Worm (Caenorhabditis elegans) whole organism, L3 larva: ENCODE measurements around the gene mig-39.

ENCODE experiments used
- aly-2 ChIP-seq: fragments of 150-350 bp; optimal IDR thresholded peaks from 2 replicates; lab custom pipeline; 2014; ENCODE audit warnings: missing biosample characterization, missing genetic modification characterization
- egl-27 ChIP-seq: sonication (generic microtip); optimal IDR thresholded peaks from 4 replicates; lab custom pipeline; 2017; ENCODE audit warnings: missing biosample characterization, missing genetic modification reagents, missing genetic modification characterization
- elt-3 ChIP-seq, 3 experiments: fragments of 150-350 bp in 1 of 3; sonication (generic microtip) in 2 of 3; optimal IDR thresholded peaks; 2 replicates in 2 of 3; 4 replicates in 1 of 3; lab custom pipeline; 2014 to 2017; ENCODE audit warnings: missing biosample characterization in 3 of 3, missing genetic modification characterization in 3 of 3
- lin-15B ChIP-seq: fragments of 150-350 bp; optimal IDR thresholded peaks from 2 replicates; lab custom pipeline; 2014; ENCODE audit warnings: missing biosample characterization, missing genetic modification characterization
- nhr-237 ChIP-seq: fragments of 150-350 bp; optimal IDR thresholded peaks from 2 replicates; lab custom pipeline; 2014; ENCODE audit warnings: missing biosample characterization, missing genetic modification characterization
- nhr-28 ChIP-seq: fragments of 150-350 bp; optimal IDR thresholded peaks from 2 replicates; lab custom pipeline; 2014; ENCODE audit warnings: missing biosample characterization, missing genetic modification characterization
- tbx-2 ChIP-seq: sonication (generic microtip); optimal IDR thresholded peaks from 2 replicates; lab custom pipeline; 2016; ENCODE audit warnings: mild to moderate bottlenecking, missing genetic modification characterization, missing compliant biosample characterization
- unc-62 ChIP-seq: fragments of 150-350 bp; sonication (generic microtip); optimal IDR thresholded peaks from 4 replicates; lab custom pipeline; 2014; ENCODE audit warnings: missing biosample characterization, missing genetic modification reagents, missing genetic modification characterization

DNA sequence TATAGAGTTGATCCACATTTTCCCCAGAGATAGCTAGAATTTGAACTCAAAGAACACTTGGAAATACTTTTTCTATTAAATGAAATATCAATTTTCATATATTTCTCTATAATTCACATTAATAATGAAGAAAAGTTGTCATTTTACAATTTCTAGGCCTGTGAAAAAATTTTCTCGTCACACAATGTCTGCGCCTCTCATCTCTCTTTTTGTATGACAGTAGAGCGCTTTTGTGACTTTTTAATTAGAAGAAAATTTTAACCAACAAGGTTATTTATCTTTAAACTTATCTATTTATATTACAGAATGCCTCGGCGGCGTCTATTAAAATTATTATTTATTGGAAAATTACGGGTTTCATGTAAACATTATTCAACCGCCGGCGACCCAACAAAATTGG lies 37.8 kb upstream of the mig-39 start, which contains the start of gene ZK1236.1:
- TF ChIP-seq tbx-2 (no peak), unc-62 (GFP tag; lab: Kevin White, UChicago) (no peak), lin-15B (tag; lab: Kevin White, UChicago) (no peak), egl-27 (tag; lab: Kevin White, UChicago) (no peak), nhr-28 (no peak), elt-3 (tag; optimal IDR thresholded peaks at IDR 0.05; lab: Kevin White, UChicago) (no peak), aly-2 (tag; lab: Kevin White, UChicago) (no peak), nhr-237 (tag; lab: Kevin White, UChicago) (no peak)
